Worm (Caenorhabditis elegans): Measurements from ENCODE around the gene F39G3.2.

ce11 chrV:4775140-4775539 lies 37.5 kb downstream of the F39G3.2 start:
- TF ChIP-seq nhr-28 (tag; optimal IDR thresholded peaks at IDR 0.05): no peak
- TF ChIP-seq nhr-76 (tag; optimal IDR thresholded peaks at IDR 0.05): no peak
- no peak for TF ChIP-seq unc-62 (GFP tag; optimal IDR thresholded peaks at IDR 0.05)
- TF ChIP-seq ham-2 (GFP tag; optimal IDR thresholded peaks at IDR 0.05): no peak
- no peak for TF ChIP-seq ces-1 (GFP tag; optimal IDR thresholded peaks at IDR 0.05)
- TF ChIP-seq sem-2 (GFP tag; optimal IDR thresholded peaks at IDR 0.05): no peak
- no peak for TF ChIP-seq lin-13 (tag; optimal IDR thresholded peaks at IDR 0.05)
